Worm (Caenorhabditis elegans) whole organism, late embryonic: ENCODE measurements around the gene ZK666.8.

Source experiments
- C08G9.2 ChIP-seq: sonication (generic microtip); optimal IDR thresholded peaks from 2 replicates; lab custom pipeline; 2016; ENCODE audit warnings: mild to moderate bottlenecking, missing genetic modification characterization, moderate library complexity, missing compliant biosample characterization
- F13H6.1 ChIP-seq: sonication (generic microtip); optimal IDR thresholded peaks from 2 replicates; lab custom pipeline; 2016; ENCODE audit warnings: missing genetic modification characterization, missing compliant biosample characterization
- T23F11.4 ChIP-seq: fragments of 200-800 bp; sonication (Bioruptor generic); optimal IDR thresholded peaks from 2 replicates; lab custom pipeline; 2018; ENCODE audit warnings: mild to moderate bottlenecking, missing genetic modification characterization, missing compliant biosample characterization
- Y22D7AL.16 ChIP-seq: sonication (generic microtip); optimal IDR thresholded peaks from 2 replicates; lab custom pipeline; 2016; ENCODE audit warnings: missing genetic modification characterization, missing compliant biosample characterization
- ceh-14 ChIP-seq: sonication (generic microtip); optimal IDR thresholded peaks from 2 replicates; lab custom pipeline; 2016; ENCODE audit warnings: missing genotype, missing genetic modification characterization, missing compliant biosample characterization
- ceh-18 ChIP-seq: sonication (generic microtip); optimal IDR thresholded peaks from 2 replicates; lab custom pipeline; 2016; ENCODE audit warnings: missing genetic modification characterization, missing compliant biosample characterization
- ceh-19 ChIP-seq: fragments of 200-800 bp; sonication (Bioruptor generic); optimal IDR thresholded peaks from 2 replicates; lab custom pipeline; 2018; ENCODE audit warnings: mild to moderate bottlenecking, missing genetic modification characterization, missing compliant biosample characterization
- ceh-30 ChIP-seq: fragments of 150-350 bp; optimal IDR thresholded peaks from 2 replicates; lab custom pipeline; 2014; ENCODE audit warnings: missing biosample characterization, missing genetic modification characterization
- ceh-31 ChIP-seq: sonication (generic microtip); optimal IDR thresholded peaks from 2 replicates; lab custom pipeline; 2016; ENCODE audit warnings: missing genetic modification characterization, missing compliant biosample characterization
- ceh-9 ChIP-seq: sonication (generic microtip); optimal IDR thresholded peaks from 2 replicates; lab custom pipeline; 2016; ENCODE audit warnings: mild to moderate bottlenecking, missing genetic modification characterization, inconsistent platforms, missing compliant biosample characterization
- che-1 ChIP-seq: sonication (generic microtip); optimal IDR thresholded peaks from 2 replicates; lab custom pipeline; 2016; ENCODE audit warnings: mild to moderate bottlenecking, missing genetic modification characterization, missing compliant biosample characterization
- dmd-4 ChIP-seq: sonication (generic microtip); optimal IDR thresholded peaks from 2 replicates; lab custom pipeline; 2016; ENCODE audit warnings: borderline replicate concordance, missing genetic modification characterization, missing compliant biosample characterization
- elt-4 ChIP-seq: sonication (generic microtip); optimal IDR thresholded peaks from 2 replicates; lab custom pipeline; 2016; ENCODE audit warnings: missing genetic modification characterization, missing compliant biosample characterization
- eyg-1 ChIP-seq: sonication (generic microtip); optimal IDR thresholded peaks from 2 replicates; lab custom pipeline; 2016; ENCODE audit warnings: missing genotype, missing genetic modification characterization, missing compliant biosample characterization
- fax-1 ChIP-seq: sonication (generic microtip); optimal IDR thresholded peaks from 2 replicates; lab custom pipeline; 2016; ENCODE audit warnings: missing genotype, missing genetic modification characterization, missing compliant biosample characterization
- fkh-10 ChIP-seq: fragments of 150-350 bp; optimal IDR thresholded peaks from 2 replicates; lab custom pipeline; 2014; ENCODE audit warnings: missing biosample characterization, missing genetic modification reagents, missing genetic modification characterization
- fkh-6 ChIP-seq: sonication (generic microtip); optimal IDR thresholded peaks from 2 replicates; lab custom pipeline; 2016; ENCODE audit warnings: missing genetic modification characterization, missing compliant biosample characterization
- gmeb-2 ChIP-seq: sonication (generic microtip); optimal IDR thresholded peaks from 2 replicates; lab custom pipeline; 2016; ENCODE audit warnings: missing genetic modification characterization, inconsistent platforms, missing compliant biosample characterization
- hlh-13 ChIP-seq: fragments of 200-800 bp; sonication (Bioruptor generic); optimal IDR thresholded peaks from 2 replicates; lab custom pipeline; 2018; ENCODE audit warnings: mild to moderate bottlenecking, missing genetic modification characterization, missing compliant biosample characterization
- hlh-15 ChIP-seq: sonication (generic microtip); optimal IDR thresholded peaks from 2 replicates; lab custom pipeline; 2016; ENCODE audit warnings: missing genetic modification characterization, missing compliant biosample characterization
- hlh-6 ChIP-seq: sonication (generic microtip); optimal IDR thresholded peaks from 2 replicates; lab custom pipeline; 2016; ENCODE audit warnings: missing genotype, missing genetic modification characterization, missing compliant biosample characterization
- lim-6 ChIP-seq: sonication (generic microtip); optimal IDR thresholded peaks from 2 replicates; lab custom pipeline; 2016; ENCODE audit warnings: missing genetic modification characterization, missing compliant biosample characterization
- lin-11 ChIP-seq: fragments of 200-800 bp; sonication (Bioruptor generic); optimal IDR thresholded peaks from 2 replicates; lab custom pipeline; 2018; ENCODE audit warnings: mild to moderate bottlenecking, missing genetic modification characterization, missing compliant biosample characterization
- madf-2 ChIP-seq: sonication (generic microtip); optimal IDR thresholded peaks from 2 replicates; lab custom pipeline; 2017; ENCODE audit warnings: missing genetic modification characterization, missing compliant biosample characterization
- nhr-232 ChIP-seq: sonication (generic microtip); optimal IDR thresholded peaks from 2 replicates; lab custom pipeline; 2016; ENCODE audit warnings: missing genetic modification characterization, missing compliant biosample characterization
- pag-3 ChIP-seq: sonication (generic microtip); optimal IDR thresholded peaks from 2 replicates; lab custom pipeline; 2016; ENCODE audit warnings: missing compliant biosample characterization, missing genetic modification characterization, borderline replicate concordance
- pat-9 ChIP-seq: fragments of 200-800 bp; sonication (Bioruptor generic); optimal IDR thresholded peaks from 2 replicates; lab custom pipeline; 2018; ENCODE audit warnings: mild to moderate bottlenecking, missing genetic modification characterization, moderate library complexity, missing compliant biosample characterization
- pax-1 ChIP-seq: fragments of 150-350 bp; optimal IDR thresholded peaks from 2 replicates; lab custom pipeline; 2014; ENCODE audit warnings: missing biosample characterization, missing genetic modification characterization
- pha-4 ChIP-seq: fragments of 150-350 bp; optimal IDR thresholded peaks from 2 replicates; lab custom pipeline; 2018; ENCODE audit warnings: missing biosample characterization, missing genetic modification reagents, missing genetic modification characterization
- pqm-1 ChIP-seq: sonication (generic microtip); optimal IDR thresholded peaks from 2 replicates; lab custom pipeline; 2016; ENCODE audit warnings: missing genetic modification characterization, missing compliant biosample characterization
- pros-1 ChIP-seq: fragments of 150-350 bp; optimal IDR thresholded peaks from 2 replicates; lab custom pipeline; 2014; ENCODE audit warnings: missing biosample characterization, missing genetic modification reagents, missing genetic modification characterization
- sox-2 ChIP-seq: fragments of 200-800 bp; sonication (Bioruptor generic); IDR thresholded peaks from 2 replicates; pipeline ENCODE4 v1.3.6; 2022; ENCODE audit warnings: missing genetic modification reagents, missing genetic modification characterization, missing compliant biosample characterization
- sox-4 ChIP-seq: sonication (generic microtip); optimal IDR thresholded peaks from 2 replicates; lab custom pipeline; 2017; ENCODE audit warnings: mild to moderate bottlenecking, missing genetic modification characterization, inconsistent platforms, missing compliant biosample characterization
- syd-9 ChIP-seq: sonication (generic microtip); optimal IDR thresholded peaks from 2 replicates; lab custom pipeline; 2016; ENCODE audit warnings: mild to moderate bottlenecking, missing genetic modification characterization, moderate library complexity, missing compliant biosample characterization
- tbx-2 ChIP-seq: sonication (generic microtip); optimal IDR thresholded peaks from 2 replicates; lab custom pipeline; 2016; ENCODE audit warnings: missing genetic modification characterization, missing compliant biosample characterization
- unc-42 ChIP-seq: sonication (generic microtip); optimal IDR thresholded peaks from 2 replicates; lab custom pipeline; 2016; ENCODE audit warnings: missing genotype, missing genetic modification characterization, missing compliant biosample characterization
- unc-86 ChIP-seq: sonication (generic microtip); optimal IDR thresholded peaks from 2 replicates; lab custom pipeline; 2016; ENCODE audit warnings: missing genetic modification characterization, missing compliant biosample characterization
- ztf-16 ChIP-seq: sonication (generic microtip); optimal IDR thresholded peaks from 2 replicates; lab custom pipeline; 2017; ENCODE audit warnings: missing genetic modification characterization, missing compliant biosample characterization

ZK666.8 gene

DNA sequence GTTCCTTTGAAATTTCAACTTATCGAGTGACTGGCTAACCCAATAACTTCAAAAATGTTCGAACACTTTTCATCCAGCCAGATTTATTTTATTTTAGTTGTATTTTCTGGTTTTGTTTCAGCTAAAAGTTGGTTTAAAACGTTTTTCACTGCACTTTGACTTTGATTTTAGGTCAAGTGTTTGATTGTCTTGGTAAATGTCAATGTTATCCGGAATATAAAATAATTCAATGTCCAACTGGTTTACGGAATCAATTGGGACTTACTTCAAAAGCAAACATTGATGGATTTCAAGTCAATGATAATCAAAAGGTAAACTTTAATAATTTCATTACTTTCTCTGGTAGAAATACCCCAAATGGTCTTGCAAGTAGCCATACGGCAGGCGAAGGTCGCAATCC lies 9.1 kb downstream of the ZK666.8 start:
- TF ChIP-seq hlh-15 (tag; lab: Kevin White, UChicago), result no peak
- TF ChIP-seq pros-1 (tag; lab: Kevin White, UChicago), result no peak
- TF ChIP-seq fkh-6 (tag; lab: Kevin White, UChicago), result no peak

DNA sequence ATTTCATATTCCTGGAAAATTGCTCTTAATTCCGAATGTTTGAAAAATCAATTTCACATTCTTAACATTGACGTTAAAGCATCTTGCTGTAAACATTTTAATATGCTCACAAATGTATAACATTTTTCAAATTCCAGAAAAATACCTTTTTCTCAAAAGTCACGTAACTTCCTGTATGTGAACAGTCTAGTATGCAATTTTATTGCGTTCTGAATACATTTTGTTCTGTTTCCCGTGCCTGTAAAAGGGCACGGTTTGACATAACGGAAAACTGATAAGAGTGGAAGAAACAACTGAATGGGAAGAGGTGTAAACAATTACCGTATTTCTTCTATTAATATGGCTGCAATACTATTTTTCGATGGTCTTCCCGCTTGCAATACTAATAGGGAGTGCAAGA lies 10.0 kb downstream of the ZK666.8 start:
- no peak for TF ChIP-seq che-1 (tag; lab: Kevin White, UChicago)
- no peak for TF ChIP-seq syd-9 (tag; lab: Kevin White, UChicago)
- TF ChIP-seq ceh-30 (tag; lab: Kevin White, UChicago), result no peak
- TF ChIP-seq elt-4 (tag; lab: Kevin White, UChicago), result no peak
- no peak for TF ChIP-seq pha-4 (tag; lab: Kevin White, UChicago)
- no peak for TF ChIP-seq fax-1 (tag; lab: Kevin White, UChicago)
- TF ChIP-seq madf-2, result no peak
- no peak for TF ChIP-seq ztf-16 (tag; lab: Kevin White, UChicago)
- no peak for TF ChIP-seq fkh-10 (GFP tag; lab: Kevin White, UChicago)
- TF ChIP-seq pqm-1 (tag; lab: Kevin White, UChicago), result no peak
- TF ChIP-seq sox-2, result no peak
- TF ChIP-seq T23F11.4 (GFP tag; lab: Kevin White, UChicago), result no peak
- no peak for TF ChIP-seq pax-1
- no peak for TF ChIP-seq ceh-14 (tag; lab: Kevin White, UChicago)
- no peak for TF ChIP-seq eyg-1 (tag; lab: Kevin White, UChicago)
- TF ChIP-seq gmeb-2, result no peak
- TF ChIP-seq dmd-4 (tag; lab: Kevin White, UChicago), result no peak
- TF ChIP-seq hlh-6 (tag; lab: Kevin White, UChicago), result no peak
- TF ChIP-seq lin-11 (tag; lab: Kevin White, UChicago), result no peak

DNA sequence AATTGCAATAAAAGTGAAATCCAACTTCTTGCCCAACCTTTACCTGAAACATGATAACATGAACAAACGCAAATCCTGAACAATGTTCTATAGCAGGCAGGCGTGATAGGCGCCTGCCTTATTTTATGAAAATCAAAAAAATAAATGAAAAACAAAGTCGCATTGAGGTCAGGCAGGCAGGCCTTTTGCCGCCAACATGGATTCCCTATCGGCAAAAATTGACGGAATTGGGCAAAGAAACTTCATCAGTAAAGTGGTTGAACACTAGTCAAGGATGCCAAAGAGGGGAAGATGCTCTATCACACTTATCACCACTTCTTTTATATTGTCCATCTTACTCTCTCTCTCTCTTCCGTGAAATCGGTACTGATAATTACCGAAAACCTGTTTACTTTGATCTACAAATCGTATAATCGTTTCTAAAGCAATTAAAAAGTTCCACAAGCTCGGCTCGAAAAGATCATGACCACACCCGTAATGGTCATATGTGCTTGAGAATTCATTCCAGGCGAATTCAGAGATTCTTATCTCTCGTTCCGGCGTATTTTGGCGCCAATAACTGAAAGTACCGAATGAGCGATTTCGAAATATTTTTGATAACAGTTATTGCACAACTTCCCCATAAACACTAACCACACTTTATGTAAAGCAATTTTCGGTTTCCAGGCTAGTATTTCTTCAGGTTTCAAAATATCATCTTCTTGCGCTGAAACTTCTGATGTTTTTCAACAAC lies 10.9 kb downstream of the ZK666.8 start, which contains the start of the genes clec-60 and ZK666.11:
clec-60 (minus strand) TSS at position 51 of the 733 bp plus-strand sequence.
ZK666.11 (plus strand) TSS at position 699 of the 733 bp plus-strand sequence.
- TF ChIP-seq lim-6 (tag; lab: Kevin White, UChicago) (no peak), ceh-31 (tag; lab: Kevin White, UChicago) (no peak), unc-86 (tag; lab: Kevin White, UChicago) (no peak), F13H6.1 (no peak), pag-3 (no peak), hlh-13 (GFP tag; lab: Kevin White, UChicago) (no peak), tbx-2 (tag; lab: Kevin White, UChicago) (no peak)

DNA sequence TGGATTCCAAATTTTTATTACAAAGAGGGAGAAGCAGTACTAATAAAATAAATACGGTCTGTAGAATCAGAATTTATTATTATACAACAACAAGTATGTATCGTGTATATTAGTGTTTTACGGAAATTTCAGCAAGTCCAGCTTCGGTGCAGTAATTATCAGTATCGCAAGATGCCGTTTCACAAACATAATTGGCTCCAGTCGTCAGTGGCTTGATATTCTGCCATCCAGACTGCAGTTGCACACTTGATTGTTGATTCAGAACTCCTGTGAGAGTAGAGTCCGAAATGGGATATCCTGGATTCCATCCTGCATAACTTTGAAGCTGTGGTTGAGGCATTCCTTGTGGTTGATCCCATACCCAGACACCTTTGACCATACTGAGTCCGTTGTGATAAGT lies 12.9 kb downstream of the ZK666.8 start:
- TF ChIP-seq pros-1 (tag; lab: Kevin White, UChicago) (no peak), che-1 (tag; lab: Kevin White, UChicago) (no peak), Y22D7AL.16 (tag; lab: Kevin White, UChicago) (no peak), C08G9.2 (tag; lab: Kevin White, UChicago) (no peak), pax-1 (no peak), gmeb-2 (no peak)

DNA sequence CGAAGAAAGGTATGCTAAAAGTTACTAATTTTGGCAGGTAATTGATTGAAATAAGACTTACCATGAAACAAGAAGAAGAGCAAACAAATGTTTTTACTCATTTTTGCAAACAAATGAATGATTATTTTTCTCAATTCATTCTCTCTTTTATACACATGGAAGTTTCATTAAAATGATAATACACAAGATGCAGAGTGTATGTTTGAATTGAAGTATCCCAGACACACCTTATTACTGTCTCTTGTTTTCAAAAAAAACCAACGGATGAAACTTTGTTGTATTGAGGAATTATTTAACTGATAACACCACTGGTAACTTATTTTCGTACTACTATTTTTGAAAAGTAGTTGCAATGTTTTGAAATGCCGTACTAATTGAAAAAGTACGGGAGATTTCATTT lies 13.6 kb downstream of the ZK666.8 start, which contains the start of gene clec-59:
clec-59 (minus strand) TSS at position 101 of the 400 bp plus-strand sequence.
- no peak for TF ChIP-seq sox-4 (tag; lab: Kevin White, UChicago)
- TF ChIP-seq ceh-18, result no peak
- no peak for TF ChIP-seq pag-3
- TF ChIP-seq hlh-13 (GFP tag; lab: Kevin White, UChicago), result no peak
- no peak for TF ChIP-seq pqm-1 (tag; lab: Kevin White, UChicago)
- no peak for TF ChIP-seq pat-9 (tag; lab: Kevin White, UChicago)
- no peak for TF ChIP-seq lim-6 (tag; lab: Kevin White, UChicago)
- TF ChIP-seq ceh-19, result no peak
- no peak for TF ChIP-seq gmeb-2
- no peak for TF ChIP-seq pros-1 (tag; lab: Kevin White, UChicago)
- TF ChIP-seq ztf-16 (tag; lab: Kevin White, UChicago), result no peak
- TF ChIP-seq unc-42 (tag; lab: Kevin White, UChicago), result no peak
- TF ChIP-seq ceh-31 (tag; lab: Kevin White, UChicago), result no peak
- no peak for TF ChIP-seq ceh-9
- TF ChIP-seq pax-1, result no peak
- no peak for TF ChIP-seq ceh-30 (tag; lab: Kevin White, UChicago)
- TF ChIP-seq nhr-232 (tag; lab: Kevin White, UChicago), result no peak
- no peak for TF ChIP-seq C08G9.2 (tag; lab: Kevin White, UChicago)
- TF ChIP-seq, all 69 proteins: peak for 0
